Fruit fly (Drosophila melanogaster): ENCODE data around the gene Vps16B.

Gene Vps16B

DNA sequence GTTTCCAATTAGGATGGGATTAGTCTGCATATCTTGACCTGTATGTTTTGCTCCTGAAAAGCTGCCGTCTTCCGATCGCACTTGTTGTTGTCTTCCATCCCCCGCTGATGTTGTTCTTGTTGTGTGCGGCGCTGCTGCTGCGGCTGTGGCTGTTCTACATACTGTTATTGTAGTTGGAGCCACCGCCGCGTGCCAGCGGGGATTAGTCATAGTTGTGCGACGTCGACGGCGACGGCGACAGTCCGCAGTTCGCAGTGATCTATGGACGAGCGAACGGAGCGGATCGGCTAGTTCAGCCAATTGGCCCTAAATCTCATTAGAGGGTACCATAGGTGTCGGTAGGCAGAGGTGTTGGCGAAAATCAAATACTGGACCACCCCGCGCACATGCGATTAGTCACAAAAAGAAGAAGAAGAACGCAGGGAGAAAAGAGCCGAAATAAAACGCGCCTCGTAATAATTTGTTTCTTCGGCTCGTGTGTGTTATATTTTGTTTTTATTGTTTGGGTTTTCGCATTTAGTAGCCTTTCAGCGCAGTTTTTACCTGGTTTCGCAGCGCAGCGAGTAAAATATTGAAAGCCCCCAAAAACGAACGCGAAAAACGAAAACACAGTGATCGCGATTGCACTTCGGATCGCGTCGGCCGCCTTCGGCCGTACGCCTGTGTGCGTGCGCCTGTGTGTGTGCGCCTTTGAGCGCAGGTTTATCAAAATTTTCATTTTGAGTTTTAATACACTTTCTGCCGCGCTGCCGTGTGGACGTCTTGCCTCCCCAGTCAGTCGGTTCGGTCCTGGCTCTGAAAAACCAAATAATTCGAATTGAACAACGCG lies 50.8 kb downstream of the Vps16B start, which contains the start of gene kay:
kay (plus strand) TSS at position 729 of the 829 bp plus-strand sequence.
- TF ChIP-seq rgr (GFP tag; optimal IDR thresholded peaks at IDR 0.05) (no peak), Mio (GFP tag; optimal IDR thresholded peaks at IDR 0.05) (no peak), foxo (GFP tag; optimal IDR thresholded peaks at IDR 0.05) (no peak), Hr78 (GFP tag; optimal IDR thresholded peaks at IDR 0.05) (no peak), HLH106 (tag; optimal IDR thresholded peaks at IDR 0.05) (no peak), Myc (optimal IDR thresholded peaks at IDR 0.05) (no peak), tai (GFP tag; optimal IDR thresholded peaks at IDR 0.05) (no peak), sage (GFP tag; optimal IDR thresholded peaks at IDR 0.05) (no peak), usp (GFP tag; optimal IDR thresholded peaks at IDR 0.05) (no peak), br (GFP tag; optimal IDR thresholded peaks at IDR 0.05) (peak; percentile 16), OdsH (GFP tag; optimal IDR thresholded peaks at IDR 0.05) (no peak), fru (GFP tag; optimal IDR thresholded peaks at IDR 0.05) (no peak), Dif (GFP tag; optimal IDR thresholded peaks at IDR 0.05; ENCODE audit: partially characterized antibody) (peak; percentile 31), CG32264 (GFP tag; optimal IDR thresholded peaks at IDR 0.05) (no peak), psq (GFP tag; optimal IDR thresholded peaks at IDR 0.05) (peak; percentile 29), pan (optimal IDR thresholded peaks at IDR 0.05) (peak; percentile 63), Dfd (GFP tag; optimal IDR thresholded peaks at IDR 0.05) (no peak), Sp1 (GFP tag; optimal IDR thresholded peaks at IDR 0.05) (peak; percentile 38), Jra (GFP tag; optimal IDR thresholded peaks at IDR 0.05) (peak; percentile 15), Hr83 (GFP tag; optimal IDR thresholded peaks at IDR 0.05; ENCODE audit: poor library complexity, severe bottlenecking) (no peak), ey (GFP tag; optimal IDR thresholded peaks at IDR 0.05) (no peak), GATAd (GFP tag; optimal IDR thresholded peaks at IDR 0.05) (no peak), Rel (GFP tag; optimal IDR thresholded peaks at IDR 0.05) (no peak), Rel (tag; optimal IDR thresholded peaks at IDR 0.05) (peak; percentile 84), Vsx2 (GFP tag; optimal IDR thresholded peaks at IDR 0.05; ENCODE audit: partially characterized antibody) (peak; percentile 6), dsf (GFP tag; optimal IDR thresholded peaks at IDR 0.05; ENCODE audit: borderline replicate concordance) (no peak), dl (GFP tag; optimal IDR thresholded peaks at IDR 0.05; ENCODE audit: insufficient read depth in 1 of 2, partially characterized antibody in 2 of 2) (no peak), sv (GFP tag; optimal IDR thresholded peaks at IDR 0.05) (no peak), N (GFP tag; optimal IDR thresholded peaks at IDR 0.05) (no peak), CrebA (GFP tag; optimal IDR thresholded peaks at IDR 0.05; ENCODE audit: borderline replicate concordance) (peak; percentile 58), brk (GFP tag; optimal IDR thresholded peaks at IDR 0.05) (no peak), h (GFP tag; optimal IDR thresholded peaks at IDR 0.05) (peak; percentile 32), Abd-B (GFP tag; optimal IDR thresholded peaks at IDR 0.05) (no peak), jim (GFP tag; optimal IDR thresholded peaks at IDR 0.05) (no peak), lola (GFP tag; optimal IDR thresholded peaks at IDR 0.05) (no peak), CG9705 (GFP tag; optimal IDR thresholded peaks at IDR 0.05) (no peak), dmrt93B (GFP tag; optimal IDR thresholded peaks at IDR 0.05) (no peak), woc (GFP tag; optimal IDR thresholded peaks at IDR 0.05) (no peak)
